Fruit fly (Drosophila melanogaster): Measurements from ENCODE around the gene osa.
A peak's percentile ranks its signal among the peaks of the same experiment; 100 is the strongest.

Gene osa

dm6 chr3R:17655040-17655439, 63.1 kb downstream of the osa start (continued):
- no peak for TF ChIP-seq Nf-YC (tag; optimal IDR thresholded peaks at IDR 0.05)
- peak; percentile 65 for TF ChIP-seq wek (GFP tag; optimal IDR thresholded peaks at IDR 0.05)
- no peak for TF ChIP-seq Jarid2 (GFP tag; optimal IDR thresholded peaks at IDR 0.05)
- TF ChIP-seq CG4424 (GFP tag; optimal IDR thresholded peaks at IDR 0.05), result no peak
- TF ChIP-seq Hr51 (GFP tag; optimal IDR thresholded peaks at IDR 0.05), result peak in 1 of 2 experiments; percentile 26
- TF ChIP-seq nau (GFP tag; optimal IDR thresholded peaks at IDR 0.05), result peak; percentile 15
- peak; percentile 15 for TF ChIP-seq CG31365 (tag; optimal IDR thresholded peaks at IDR 0.05)
- peak; percentile 20 for TF ChIP-seq Lhr (GFP tag; optimal IDR thresholded peaks at IDR 0.05)
- no peak for TF ChIP-seq inv (GFP tag; IDR thresholded peaks at IDR 0.05; ENCODE audit: partially characterized antibody)
- TF ChIP-seq tna (GFP tag; IDR thresholded peaks at IDR 0.05; ENCODE audit: partially characterized antibody), result no peak
- no peak for TF ChIP-seq pb (GFP tag; optimal IDR thresholded peaks at IDR 0.05)
- TF ChIP-seq CG5953 (GFP tag; IDR thresholded peaks at IDR 0.05), result 0 out of 2 replicates have a peak, but pooled peaks have one; percentile 21
- TF ChIP-seq bigmax (GFP tag; optimal IDR thresholded peaks at IDR 0.05), result no peak
- peak; percentile 10 for TF ChIP-seq caup (GFP tag; optimal IDR thresholded peaks at IDR 0.05; ENCODE audit: severe bottlenecking)
- no peak for TF ChIP-seq slp2 (GFP tag; optimal IDR thresholded peaks at IDR 0.05)
- peak; percentile 58 for TF ChIP-seq ATbp (GFP tag; optimal IDR thresholded peaks at IDR 0.05)
- no peak for TF ChIP-seq CG16863 (GFP tag; optimal IDR thresholded peaks at IDR 0.05)
- TF ChIP-seq ap (GFP tag; IDR thresholded peaks at IDR 0.05), result 0 out of 2 replicates have a peak, but pooled peaks have one; percentile 21
- TF ChIP-seq CG7786 (GFP tag; optimal IDR thresholded peaks at IDR 0.05), result no peak
- no peak for TF ChIP-seq CG32772 (GFP tag; IDR thresholded peaks at IDR 0.05)
- no peak for TF ChIP-seq CG16813 (GFP tag; IDR thresholded peaks at IDR 0.05; ENCODE audit: partially characterized antibody)
- no peak for TF ChIP-seq tgo (GFP tag; IDR thresholded peaks at IDR 0.05)
- TF ChIP-seq CG30431 (GFP tag; optimal IDR thresholded peaks at IDR 0.05), result no peak
- TF ChIP-seq CG8944 (GFP tag; optimal IDR thresholded peaks at IDR 0.05), result no peak
- TF ChIP-seq dm (GFP tag; optimal IDR thresholded peaks at IDR 0.05), result no peak
- peak; percentile 63 for TF ChIP-seq zen (tag; optimal IDR thresholded peaks at IDR 0.05)
- no peak for TF ChIP-seq CG18011 (GFP tag; optimal IDR thresholded peaks at IDR 0.05)
- TF ChIP-seq vvl (GFP tag; IDR thresholded peaks at IDR 0.05), result 0 out of 2 replicates have a peak, but pooled peaks have one; percentile 20
- TF ChIP-seq ac (GFP tag; optimal IDR thresholded peaks at IDR 0.05), result peak; percentile 60
- TF ChIP-seq CG7963 (GFP tag; IDR thresholded peaks at IDR 0.05; ENCODE audit: partially characterized antibody), result no peak
- TF ChIP-seq zfh1 (GFP tag; IDR thresholded peaks at IDR 0.05), result no peak
- TF ChIP-seq Hr39 (optimal IDR thresholded peaks at IDR 0.05), result no peak
- TF ChIP-seq lmd (GFP tag; IDR thresholded peaks at IDR 0.05), result no peak
- no peak for TF ChIP-seq CG16779 (GFP tag; IDR thresholded peaks at IDR 0.05)
- no peak for TF ChIP-seq Mrtf (GFP tag; IDR thresholded peaks at IDR 0.05)
- no peak for TF ChIP-seq Dad (GFP tag; optimal IDR thresholded peaks at IDR 0.05)
- no peak for TF ChIP-seq fd96Cb (tag; optimal IDR thresholded peaks at IDR 0.05)
- peak; percentile 67 for TF ChIP-seq CG17568 (GFP tag; optimal IDR thresholded peaks at IDR 0.05)
- TF ChIP-seq croc (GFP tag; conservative IDR thresholded peaks at IDR 0.05), result no peak
- no peak for TF ChIP-seq CG2120 (GFP tag; optimal IDR thresholded peaks at IDR 0.05)
- TF ChIP-seq Bdp1 (GFP tag; optimal IDR thresholded peaks at IDR 0.05), result no peak
- no peak for TF ChIP-seq CG17186 (GFP tag; optimal IDR thresholded peaks at IDR 0.05)
- TF ChIP-seq HmgD (GFP tag; optimal IDR thresholded peaks at IDR 0.05), result no peak
- TF ChIP-seq CG31441 (GFP tag; IDR thresholded peaks at IDR 0.05), result 0 out of 2 replicates have a peak, but pooled peaks have one; percentile 18
- no peak for TF ChIP-seq ato (GFP tag; IDR thresholded peaks at IDR 0.05; ENCODE audit: partially characterized antibody)
- TF ChIP-seq CG9797 (GFP tag; optimal IDR thresholded peaks at IDR 0.05), result no peak
- no peak for TF ChIP-seq Fer2 (tag; optimal IDR thresholded peaks at IDR 0.05)
- TF ChIP-seq CG3995 (GFP tag; optimal IDR thresholded peaks at IDR 0.05), result no peak
- no peak for TF ChIP-seq ERR (GFP tag; optimal IDR thresholded peaks at IDR 0.05)
- TF ChIP-seq CG10654 (GFP tag; optimal IDR thresholded peaks at IDR 0.05), result no peak
- no peak for TF ChIP-seq zf30C (GFP tag; optimal IDR thresholded peaks at IDR 0.05)
